Worm (Caenorhabditis elegans) whole organism, midembryonic: ENCODE data around the gene maa-1.

Experiments
- cog-1 ChIP-seq: sonication (generic microtip); optimal IDR thresholded peaks from 2 replicates; lab custom pipeline; 2016; ENCODE audit warnings: missing genetic modification characterization, missing compliant biosample characterization
- med-1 ChIP-seq: sonication (generic microtip); optimal IDR thresholded peaks from 2 replicates; lab custom pipeline; 2017; ENCODE audit warnings: missing genetic modification characterization, mild to moderate bottlenecking, missing compliant biosample characterization, antibody characterized with exemption, missing genetic modification reagents; ENCODE audit not compliant: insufficient read depth
- ref-1 ChIP-seq: fragments of 200-800 bp; sonication (Bioruptor generic); conservative IDR thresholded peaks from 2 replicates; pipeline ENCODE4 v1.3.6; 2022; ENCODE audit warnings: missing genetic modification reagents, missing genetic modification characterization, missing compliant biosample characterization
- tab-1 ChIP-seq: fragments of 200-800 bp; sonication (Bioruptor generic); IDR thresholded peaks from 2 replicates; pipeline ENCODE4 v1.3.6; 2022; ENCODE audit warnings: missing genetic modification characterization, missing compliant biosample characterization
- ztf-23 ChIP-seq: fragments of 200-800 bp; sonication (Bioruptor generic); IDR thresholded peaks from 2 replicates; pipeline ENCODE4 v1.3.6; 2022; ENCODE audit warnings: missing genetic modification reagents, missing genetic modification characterization, missing compliant biosample characterization

DNA sequence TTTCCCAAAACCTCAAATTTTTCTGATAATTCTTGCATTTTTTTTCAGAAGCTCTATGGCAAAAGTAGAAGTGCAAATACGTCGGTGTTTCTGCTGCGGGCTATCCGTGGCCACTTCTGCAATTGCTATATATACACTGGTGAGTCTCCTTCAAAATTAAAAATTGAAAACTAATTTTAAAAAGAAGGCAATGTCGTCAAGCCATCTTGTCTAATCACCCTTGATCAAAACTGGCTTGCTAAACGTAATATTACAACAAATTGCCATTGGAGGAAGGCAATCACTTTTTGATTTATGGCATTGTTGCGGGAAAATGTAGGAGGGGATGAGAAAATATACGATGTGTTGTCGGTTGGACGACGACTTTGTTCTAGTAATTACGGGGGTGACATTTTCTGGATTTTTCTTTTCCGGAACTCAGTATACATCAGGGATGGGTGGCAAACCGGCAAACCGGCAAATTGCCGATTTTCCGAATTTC is 5.8 kb downstream of the maa-1 start, which contains the start of gene C18D11.1:
- no peak for TF ChIP-seq cog-1
- no peak for TF ChIP-seq tab-1
- TF ChIP-seq med-1 (GFP tag; lab: Kevin White, UChicago) = no peak
- no peak for TF ChIP-seq ztf-23 (GFP tag; lab: Robert Waterston, UW)
- TF ChIP-seq ref-1 = no peak
